Worm (Caenorhabditis elegans): ENCODE measurements around the gene R07E3.4.

- TF ChIP-seq dao-5 (tag; optimal IDR thresholded peaks at IDR 0.05): no peak
- no peak for TF ChIP-seq him-1 (tag; optimal IDR thresholded peaks at IDR 0.05)
- no peak for TF ChIP-seq W03F9.2 (tag; optimal IDR thresholded peaks at IDR 0.05)
These were observed 17.0 kb upstream of the R07E3.4 start for ce11 chrX:10350151-10350550.

Measured in whole organism, L4/young adult.